Worm (Caenorhabditis elegans) whole organism, L4 larva: Measurements from ENCODE around the gene heri-1.

Experiments
- ama-1 ChIP-seq: fragments of 150-350 bp; optimal IDR thresholded peaks from 2 replicates; lab custom pipeline; 2014; ENCODE audit warnings: inconsistent platforms, mixed read lengths
- ces-1 ChIP-seq: fragments of 150-350 bp; sonication (generic microtip); optimal IDR thresholded peaks from 4 replicates; lab custom pipeline; 2014; ENCODE audit warnings: missing biosample characterization, missing genetic modification reagents, missing genetic modification characterization
- dmd-9 ChIP-seq: fragments of 200-800 bp; sonication (Bioruptor generic); IDR thresholded peaks from 2 replicates; pipeline ENCODE4 v1.3.6; 2022; ENCODE audit warnings: missing genetic modification reagents, missing genetic modification characterization, missing compliant biosample characterization
- jun-1 ChIP-seq: fragments of 150-350 bp; optimal IDR thresholded peaks from 2 replicates; lab custom pipeline; 2014; ENCODE audit warnings: missing biosample characterization, missing genetic modification reagents, missing genetic modification characterization
- lin-38 ChIP-seq: fragments of 200-800 bp; sonication (Bioruptor generic); IDR thresholded peaks from 2 replicates; pipeline ENCODE4 v1.3.6; 2022; ENCODE audit warnings: missing genetic modification reagents, missing genetic modification characterization, missing compliant biosample characterization
- lir-3 ChIP-seq: sonication (generic microtip); optimal IDR thresholded peaks from 2 replicates; lab custom pipeline; 2016; ENCODE audit warnings: mild to moderate bottlenecking, missing genetic modification characterization, missing compliant biosample characterization
- lsy-2 ChIP-seq, 2 experiments: fragments of 150-350 bp in 1 of 2; sonication (generic microtip) in 1 of 2; optimal IDR thresholded peaks; 2 replicates each; lab custom pipeline; 2014 to 2017; ENCODE audit warnings: missing biosample characterization in 2 of 2, missing genetic modification characterization in 2 of 2
- nhr-102 ChIP-seq: sonication (generic microtip); optimal IDR thresholded peaks from 2 replicates; lab custom pipeline; 2016; ENCODE audit warnings: mild to moderate bottlenecking, missing genetic modification characterization, moderate library complexity, missing compliant biosample characterization
- nhr-77 ChIP-seq: fragments of 150-350 bp; optimal IDR thresholded peaks from 2 replicates; lab custom pipeline; 2014; ENCODE audit warnings: missing biosample characterization, missing genetic modification characterization
- snpc-1.2 ChIP-seq: fragments of 200-800 bp; sonication (Bioruptor generic); IDR thresholded peaks from 2 replicates; pipeline ENCODE4 v1.3.6; 2022; ENCODE audit warnings: missing genetic modification reagents, missing genetic modification characterization, missing compliant biosample characterization

DNA sequence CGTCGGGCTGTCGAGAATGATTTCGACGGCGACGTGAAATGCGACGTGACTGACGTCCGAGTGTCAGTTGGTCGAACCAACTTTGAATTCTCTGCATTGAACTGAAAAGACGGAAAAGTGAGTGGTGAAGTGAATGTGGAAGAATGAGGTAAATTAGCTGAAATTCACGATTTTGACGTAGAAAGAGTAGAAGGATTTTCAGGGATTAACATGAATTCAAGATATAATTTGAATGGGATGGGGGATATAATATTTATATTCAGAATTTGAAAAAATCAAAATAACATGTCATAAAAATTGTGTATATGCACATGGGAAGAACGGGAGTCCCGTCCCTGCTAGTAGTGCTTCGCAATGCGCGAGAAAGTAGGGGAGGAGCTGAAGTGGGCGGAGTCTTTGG lies 5.2 kb upstream of the heri-1 start, which contains the start of gene C29H12.6:
- TF ChIP-seq snpc-1.2 (GFP tag; lab: Robert Waterston, UW) (no peak), dmd-9 (no peak), lir-3 (tag; lab: Kevin White, UChicago) (no peak), lsy-2 (tag; optimal IDR thresholded peaks at IDR 0.05; lab: Kevin White, UChicago) (no peak), ces-1 (GFP tag; lab: Kevin White, UChicago) (no peak), ama-1 (no peak), lin-38 (GFP tag; lab: Robert Waterston, UW) (no peak), nhr-102 (tag; lab: Kevin White, UChicago) (no peak), jun-1 (tag; lab: Kevin White, UChicago) (no peak), nhr-77 (tag; lab: Kevin White, UChicago) (no peak)
